Fruit fly (Drosophila melanogaster) whole organism, embryonic: ENCODE data around the gene IntS10.

Experiments
- Abd-B ChIP-seq: fragments of 200-800 bp; sonication (Bioruptor generic); optimal IDR thresholded peaks from 2 replicates; lab custom pipeline; 2018; ENCODE audit warnings: missing biosample characterization, mild to moderate bottlenecking, missing genetic modification characterization, moderate library complexity
- Antp ChIP-seq: fragments of 200-800 bp; sonication (Bioruptor generic); optimal IDR thresholded peaks from 3 replicates; lab custom pipeline; 2016; ENCODE audit warnings: missing biosample characterization, missing genetic modification characterization
- Asciz ChIP-seq: fragments of 200-800 bp; sonication (Bioruptor generic); optimal IDR thresholded peaks from 2 replicates; lab custom pipeline; 2017; ENCODE audit warnings: missing biosample characterization, mild to moderate bottlenecking, missing genetic modification characterization, missing genetic modification reagents
- B-H1 ChIP-seq: fragments of 200-800 bp; sonication (Bioruptor generic); IDR thresholded peaks from 3 replicates; pipeline ENCODE4 v1.3.6; 2022; ENCODE audit warnings: missing biosample characterization, missing genetic modification characterization
- CG1024 ChIP-seq: fragments of 200-800 bp; sonication (Bioruptor generic); IDR thresholded peaks from 2 replicates; pipeline ENCODE4 v1.3.6; 2022; ENCODE audit warnings: missing biosample characterization, missing genetic modification characterization
- CG10366 ChIP-seq: fragments of 200-800 bp; sonication (Bioruptor generic); IDR thresholded peaks from 2 replicates; pipeline ENCODE4 v1.3.6; 2022; ENCODE audit warnings: missing biosample characterization, missing genetic modification characterization
- CG10979 ChIP-seq: fragments of 200-800 bp; sonication (Bioruptor generic); optimal IDR thresholded peaks from 2 replicates; lab custom pipeline; 2018; ENCODE audit warnings: missing biosample characterization, mild to moderate bottlenecking, missing genetic modification characterization, moderate library complexity
- CG11456 ChIP-seq: fragments of 200-800 bp; sonication (Bioruptor generic); IDR thresholded peaks from 3 replicates; pipeline ENCODE4 v1.3.6; 2022; ENCODE audit warnings: missing biosample characterization, missing genetic modification characterization
- CG12391 ChIP-seq: fragments of 200-800 bp; sonication (Bioruptor generic); optimal IDR thresholded peaks from 3 replicates; lab custom pipeline; 2018; ENCODE audit warnings: missing biosample characterization, mild to moderate bottlenecking, missing genetic modification characterization, moderate library complexity
- CG13424 ChIP-seq: fragments of 200-800 bp; sonication (Bioruptor generic); optimal IDR thresholded peaks from 2 replicates; lab custom pipeline; 2019; ENCODE audit warnings: missing biosample characterization, mild to moderate bottlenecking, missing genetic modification characterization, moderate library complexity
- CG15514 ChIP-seq: fragments of 200-800 bp; sonication (Bioruptor generic); optimal IDR thresholded peaks from 3 replicates; lab custom pipeline; 2017; ENCODE audit warnings: missing biosample characterization, missing genetic modification characterization, mild to moderate bottlenecking, moderate library complexity, missing genetic modification reagents
- CG1603 ChIP-seq: fragments of 200-800 bp; sonication (Bioruptor generic); optimal IDR thresholded peaks from 2 replicates; lab custom pipeline; 2019; ENCODE audit warnings: missing biosample characterization, mild to moderate bottlenecking, missing genetic modification characterization, moderate library complexity
- CG17612 ChIP-seq: fragments of 200-800 bp; sonication (Bioruptor generic); IDR thresholded peaks from 2 replicates; pipeline ENCODE4 v1.3.6; 2022; ENCODE audit warnings: missing biosample characterization, missing genetic modification characterization
- CG18262 ChIP-seq: fragments of 200-800 bp; optimal IDR thresholded peaks from 3 replicates; lab custom pipeline; 2019; ENCODE audit warnings: missing biosample characterization, mild to moderate bottlenecking, missing genetic modification characterization, moderate library complexity
- CG1832 ChIP-seq: fragments of 200-800 bp; sonication (Bioruptor generic); optimal IDR thresholded peaks from 2 replicates; lab custom pipeline; 2017; ENCODE audit warnings: missing biosample characterization, mild to moderate bottlenecking, missing genetic modification characterization, inconsistent platforms
- CG2678 ChIP-seq: fragments of 200-800 bp; sonication (Bioruptor generic); optimal IDR thresholded peaks from 3 replicates; lab custom pipeline; 2019; ENCODE audit warnings: missing biosample characterization, mild to moderate bottlenecking, missing genetic modification characterization, moderate library complexity
- CG31388 ChIP-seq: fragments of 200-800 bp; sonication (Bioruptor generic); optimal IDR thresholded peaks from 2 replicates; lab custom pipeline; 2016; ENCODE audit warnings: missing biosample characterization, missing genetic modification characterization
- CG32532 ChIP-seq: fragments of 200-800 bp; sonication (Bioruptor generic); IDR thresholded peaks from 2 replicates; pipeline ENCODE4 v1.3.6; 2022; ENCODE audit warnings: missing biosample characterization, missing genetic modification characterization
- CG34422 ChIP-seq: fragments of 200-800 bp; sonication (Bioruptor generic); IDR thresholded peaks from 3 replicates; pipeline ENCODE4 v1.3.6; 2022; ENCODE audit warnings: missing biosample characterization, missing genetic modification characterization
- CG42726 ChIP-seq: fragments of 200-800 bp; sonication (Bioruptor generic); IDR thresholded peaks from 2 replicates; pipeline ENCODE4 v1.3.6; 2022; ENCODE audit warnings: missing biosample characterization, missing genetic modification characterization; ENCODE audit not compliant: partially characterized antibody
- CG4424 ChIP-seq: fragments of 200-800 bp; sonication (Bioruptor generic); optimal IDR thresholded peaks from 3 replicates; lab custom pipeline; 2016; ENCODE audit warnings: missing biosample characterization, missing genetic modification characterization
- CG6689 ChIP-seq: fragments of 200-800 bp; sonication (Bioruptor generic); IDR thresholded peaks from 2 replicates; pipeline ENCODE4 v1.3.6; 2022; ENCODE audit warnings: missing biosample characterization, missing genetic modification characterization
- CG8944 ChIP-seq: fragments of 200-800 bp; sonication (Bioruptor generic); optimal IDR thresholded peaks from 3 replicates; lab custom pipeline; 2016; ENCODE audit warnings: missing biosample characterization, missing genetic modification characterization
- E2f1 ChIP-seq: fragments of 200-800 bp; sonication (Bioruptor generic); IDR thresholded peaks from 2 replicates; pipeline ENCODE4 v1.3.6; 2022; ENCODE audit warnings: missing biosample characterization, missing genetic modification characterization
- Elba2 ChIP-seq: fragments of 200-800 bp; sonication (Bioruptor generic); optimal IDR thresholded peaks from 3 replicates; lab custom pipeline; 2016; ENCODE audit warnings: missing biosample characterization, missing genetic modification characterization
- Hr39 ChIP-seq: fragments of >200 bp; optimal IDR thresholded peaks from 2 replicates; lab custom pipeline; 2017
- Hr51 ChIP-seq, 2 experiments: fragments of 200-800 bp; sonication (Bioruptor generic); optimal IDR thresholded peaks; 2 replicates in 1 of 2; 3 replicates in 1 of 2; lab custom pipeline; 2016 to 2018; ENCODE audit warnings: missing biosample characterization in 2 of 2, missing genetic modification characterization in 2 of 2, mild to moderate bottlenecking in 1 of 2, moderate library complexity in 1 of 2
- Med ChIP-seq: fragments of 200-800 bp; sonication (Bioruptor generic); peaks from one replicate; lab custom pipeline; 2016; ENCODE audit warnings: missing biosample characterization, missing genetic modification characterization, mild to moderate bottlenecking, inconsistent platforms, moderate library complexity
- Oaz ChIP-seq: fragments of 200-800 bp; sonication (Bioruptor generic); IDR thresholded peaks from 2 replicates; pipeline ENCODE4 v1.3.6; 2022; ENCODE audit warnings: missing biosample characterization, missing genetic modification characterization
- ap ChIP-seq: fragments of 200-800 bp; sonication (Bioruptor generic); IDR thresholded peaks from 2 replicates; pipeline ENCODE4 v1.3.6; 2022; ENCODE audit warnings: missing biosample characterization, missing genetic modification characterization
- bab2 ChIP-seq: fragments of 200-800 bp; sonication (Bioruptor generic); optimal IDR thresholded peaks from 2 replicates; lab custom pipeline; 2016; ENCODE audit warnings: missing biosample characterization, missing genetic modification characterization
- chn ChIP-seq: fragments of 200-800 bp; sonication (Bioruptor generic); optimal IDR thresholded peaks from 2 replicates; lab custom pipeline; 2016; ENCODE audit warnings: missing biosample characterization, missing genetic modification characterization
- ci ChIP-seq: fragments of 200-800 bp; sonication (Bioruptor generic); IDR thresholded peaks from 3 replicates; pipeline ENCODE4 v1.3.6; 2022; ENCODE audit warnings: missing biosample characterization, missing genetic modification characterization
- crp ChIP-seq, 2 experiments: fragments of 200-800 bp; sonication (Bioruptor generic); optimal IDR thresholded peaks; 2 replicates in 1 of 2; 3 replicates in 1 of 2; lab custom pipeline; 2017; ENCODE audit warnings: missing biosample characterization in 2 of 2, missing genetic modification characterization in 2 of 2, mild to moderate bottlenecking in 1 of 2, moderate library complexity in 1 of 2
- da ChIP-seq: fragments of 200-800 bp; sonication (Bioruptor generic); optimal IDR thresholded peaks from 2 replicates; lab custom pipeline; 2016; ENCODE audit warnings: missing biosample characterization, missing genetic modification characterization
- exex ChIP-seq: fragments of 200-800 bp; sonication (Bioruptor generic); optimal IDR thresholded peaks from 4 replicates; lab custom pipeline; 2018; ENCODE audit warnings: missing biosample characterization, mild to moderate bottlenecking, missing genetic modification characterization, moderate library complexity
- gce ChIP-seq: fragments of 200-800 bp; sonication (Bioruptor generic); IDR thresholded peaks from 3 replicates; pipeline ENCODE4 v1.3.6; 2022; ENCODE audit warnings: missing biosample characterization, missing genetic modification characterization
- gem ChIP-seq: fragments of 200-800 bp; sonication (Bioruptor generic); optimal IDR thresholded peaks from 2 replicates; lab custom pipeline; 2019; ENCODE audit warnings: missing biosample characterization, mild to moderate bottlenecking, missing genetic modification characterization, moderate library complexity
- grau ChIP-seq: fragments of 200-800 bp; optimal IDR thresholded peaks from 3 replicates; lab custom pipeline; 2019; ENCODE audit warnings: missing biosample characterization, mild to moderate bottlenecking, missing genetic modification characterization, moderate library complexity
- her ChIP-seq: fragments of 200-800 bp; sonication (Bioruptor generic); optimal IDR thresholded peaks from 2 replicates; lab custom pipeline; 2016; ENCODE audit warnings: missing biosample characterization, missing genetic modification characterization
- lab ChIP-seq: fragments of 200-800 bp; sonication (Bioruptor generic); optimal IDR thresholded peaks from 3 replicates; lab custom pipeline; 2017; ENCODE audit warnings: missing biosample characterization, missing genetic modification characterization, mild to moderate bottlenecking, moderate library complexity, missing genetic modification reagents
- lilli ChIP-seq: fragments of 200-800 bp; sonication (Bioruptor generic); optimal IDR thresholded peaks from 3 replicates; lab custom pipeline; 2016; ENCODE audit warnings: missing biosample characterization, missing genetic modification characterization
- sens ChIP-seq: fragments of 200-800 bp; sonication (Bioruptor generic); peaks from one replicate; lab custom pipeline; 2016; ENCODE audit warnings: missing biosample characterization, missing genetic modification characterization
- sisA ChIP-seq: fragments of 200-800 bp; sonication (Bioruptor generic); IDR thresholded peaks from 2 replicates; pipeline ENCODE4 v1.3.6; 2022; ENCODE audit warnings: missing biosample characterization, missing genetic modification characterization
- slbo ChIP-seq: fragments of 200-800 bp; sonication (Bioruptor generic); IDR thresholded peaks from 2 replicates; pipeline ENCODE4 v1.3.6; 2022; ENCODE audit warnings: missing biosample characterization, missing genetic modification characterization
- sob ChIP-seq: fragments of 200-800 bp; sonication (Bioruptor generic); IDR thresholded peaks from 2 replicates; pipeline ENCODE4 v1.3.6; 2022; ENCODE audit warnings: missing biosample characterization, missing genetic modification characterization
- stc ChIP-seq: fragments of 200-800 bp; sonication (Bioruptor generic); IDR thresholded peaks from 2 replicates; pipeline ENCODE4 v1.3.6; 2022; ENCODE audit warnings: missing biosample characterization, missing genetic modification characterization
- ttk ChIP-seq: fragments of 200-800 bp; sonication (Bioruptor generic); IDR thresholded peaks from 2 replicates; pipeline ENCODE4 v2.1.2; 2022; ENCODE audit warnings: missing biosample characterization, missing genetic modification characterization
- wor ChIP-seq: fragments of 200-800 bp; sonication (Bioruptor generic); IDR thresholded peaks from 2 replicates; pipeline ENCODE4 v1.3.6; 2022; ENCODE audit warnings: missing biosample characterization, missing genetic modification characterization
- zfh1 ChIP-seq: fragments of 200-800 bp; sonication (Bioruptor generic); IDR thresholded peaks from 3 replicates; pipeline ENCODE4 v1.3.6; 2022; ENCODE audit warnings: missing biosample characterization, missing genetic modification characterization

Gene IntS10

DNA sequence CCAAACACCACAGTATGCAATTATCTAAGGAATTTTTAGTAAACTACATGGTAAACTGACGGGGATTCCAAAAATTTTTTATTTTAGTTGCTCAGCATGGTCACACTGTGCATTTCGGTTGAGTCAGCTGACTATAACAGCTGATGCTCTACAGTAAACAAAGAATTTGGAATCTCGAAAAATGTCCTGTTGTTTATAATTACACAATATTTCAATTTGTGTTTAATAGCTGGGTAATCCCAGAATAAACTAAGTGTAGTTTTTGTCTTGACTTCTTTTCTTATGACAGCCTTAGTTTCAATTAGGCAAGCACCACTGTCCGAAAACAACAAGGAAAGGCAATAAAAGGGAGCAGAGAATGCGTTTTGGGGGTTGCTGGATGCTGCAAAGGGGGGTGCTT, 20.8 kb upstream of the IntS10 start (continued):
- peak; percentile 11 for TF ChIP-seq CG15514 (GFP tag; lab: Kevin White, UChicago)
- no peak for TF ChIP-seq exex (tag; lab: Kevin White, UChicago)
- TF ChIP-seq CG18262 = peak; percentile 41
- TF ChIP-seq CG34422 (GFP tag; lab: Robert Waterston, UW) = peak; percentile 28; the same call in 1 of the 3 replicates
- TF ChIP-seq chn (GFP tag; lab: Kevin White, UChicago) = peak; percentile 15
- no peak for TF ChIP-seq wor (GFP tag; lab: Robert Waterston, UW)
- no peak for TF ChIP-seq da (GFP tag; lab: Kevin White, UChicago)
- TF ChIP-seq crp (GFP tag; optimal IDR thresholded peaks at IDR 0.05; lab: Kevin White, UChicago) = peak in 1 of 2 experiments; percentile 74
- TF ChIP-seq bab2 = peak; percentile 6
- peak; percentile 61 for TF ChIP-seq E2f1 (GFP tag; lab: Robert Waterston, UW)
- no peak for TF ChIP-seq CG1832 (GFP tag; lab: Kevin White, UChicago)
- peak; percentile 43 for TF ChIP-seq CG1603
- peak; percentile 24; the same call in 1 of the 2 replicates for TF ChIP-seq CG10366 (GFP tag; lab: Robert Waterston, UW)
- no peak for TF ChIP-seq CG31388 (GFP tag; lab: Kevin White, UChicago)
- peak; percentile 12 for TF ChIP-seq lab
- peak; percentile 57 for TF ChIP-seq gem (tag; lab: Kevin White, UChicago)
- TF ChIP-seq slbo = peak; percentile 53; the same call in 1 of the 2 replicates
- peak; percentile 27 for TF ChIP-seq Asciz (GFP tag; lab: Kevin White, UChicago)
- TF ChIP-seq grau (tag; lab: Kevin White, UChicago) = peak; percentile 87
- TF ChIP-seq CG2678 = peak; percentile 19
- 0 out of 2 replicates have a peak, but pooled peaks have one; percentile 8 for TF ChIP-seq ttk (GFP tag; lab: Robert Waterston, UW)
- TF ChIP-seq Abd-B (GFP tag; lab: Kevin White, UChicago) = peak; percentile 11
- TF ChIP-seq ci (GFP tag; lab: Robert Waterston, UW) = peak; percentile 72; the same call in 2 of the 3 replicates
- peak; percentile 10 for TF ChIP-seq sens (GFP tag; lab: Kevin White, UChicago)
- peak; percentile 29 for TF ChIP-seq CG10979
- TF ChIP-seq gce (GFP tag; lab: Robert Waterston, UW) = 0 out of 3 replicates have a peak, but pooled peaks have one; percentile 46
- peak in 1 of 2 experiments; percentile 19 for TF ChIP-seq Hr51 (GFP tag; optimal IDR thresholded peaks at IDR 0.05; lab: Kevin White, UChicago)
- peak; percentile 7 for TF ChIP-seq CG4424 (GFP tag; lab: Kevin White, UChicago)
- peak; percentile 33 for TF ChIP-seq Antp
- TF ChIP-seq CG17612 = 0 out of 2 replicates have a peak, but pooled peaks have one; percentile 37
- TF ChIP-seq CG11456 (GFP tag; lab: Robert Waterston, UW) = 0 out of 3 replicates have a peak, but pooled peaks have one; percentile 51
- TF ChIP-seq sob (GFP tag; lab: Robert Waterston, UW) = peak; percentile 20; the same call in 1 of the 2 replicates
- TF ChIP-seq sisA (GFP tag; lab: Robert Waterston, UW) = peak; percentile 48; the same call in 1 of the 2 replicates
- TF ChIP-seq Elba2 (GFP tag; lab: Kevin White, UChicago) = no peak
- TF ChIP-seq CG6689 = peak; percentile 54; the same call in 1 of the 2 replicates
- peak; percentile 15 for TF ChIP-seq CG8944 (GFP tag; lab: Kevin White, UChicago)
- TF ChIP-seq CG1024 (GFP tag; lab: Robert Waterston, UW) = 0 out of 2 replicates have a peak, but pooled peaks have one; percentile 8
- peak; percentile 68; the same call in 2 of the 3 replicates for TF ChIP-seq zfh1 (GFP tag; lab: Robert Waterston, UW)
- peak; percentile 78 for TF ChIP-seq Med (GFP tag; lab: Kevin White, UChicago)
- peak; percentile 38; the same call in 1 of the 2 replicates for TF ChIP-seq CG32532 (GFP tag; lab: Robert Waterston, UW)
- TF ChIP-seq CG42726 (GFP tag; lab: Robert Waterston, UW) = no peak
- no peak for TF ChIP-seq ap (GFP tag; lab: Robert Waterston, UW)
- no peak for TF ChIP-seq her (GFP tag; lab: Kevin White, UChicago)
- peak; percentile 9 for TF ChIP-seq CG13424 (tag; lab: Kevin White, UChicago)
- no peak for TF ChIP-seq Hr39 (lab: Kevin White, UChicago)
- TF ChIP-seq Oaz (GFP tag; lab: Robert Waterston, UW) = 0 out of 2 replicates have a peak, but pooled peaks have one; percentile 20
- TF ChIP-seq CG12391 (tag; lab: Kevin White, UChicago) = peak; percentile 18
- TF ChIP-seq stc (GFP tag; lab: Robert Waterston, UW) = peak; percentile 59
- peak; percentile 18 for TF ChIP-seq lilli (GFP tag; lab: Kevin White, UChicago)
- peak; percentile 29 for TF ChIP-seq B-H1 (GFP tag; lab: Robert Waterston, UW)
